Fruit fly (Drosophila melanogaster) Kc167 (cell line): ENCODE measurements around the gene CG1647.

Experiments used
- Myc ChIP-seq: fragments of >200 bp; optimal IDR thresholded peaks from 2 replicates; lab custom pipeline; 2017; ENCODE audit warnings: missing external identifiers
- Sin3A ChIP-seq: fragments of >200 bp; optimal IDR thresholded peaks from 2 replicates; lab custom pipeline; 2018; ENCODE audit warnings: missing external identifiers
- h ChIP-seq: fragments of >200 bp; optimal IDR thresholded peaks from 3 replicates; lab custom pipeline; 2018; ENCODE audit warnings: missing external identifiers
- insv ChIP-seq: fragments of >200 bp; optimal IDR thresholded peaks from 3 replicates; lab custom pipeline; 2018; ENCODE audit warnings: missing external identifiers
- psq ChIP-seq: fragments of >200 bp; optimal IDR thresholded peaks from 2 replicates; lab custom pipeline; 2017; ENCODE audit warnings: missing external identifiers
- ttk ChIP-seq: sonication (Bioruptor generic); optimal IDR thresholded peaks from 2 replicates; lab custom pipeline; 2017; ENCODE audit warnings: missing external identifiers

Gene CG1647

dm6 chr3R:28819555-28820305, at the start of gene CG1647, which contains the start of gene CG1523:
TSS of gene CG1647 (plus strand) at chr3R:28820221.
TSS of gene CG1523 (minus strand) at chr3R:28819668.
- no peak for TF ChIP-seq h (lab: Kevin White, UChicago)

- TF ChIP-seq psq (lab: Kevin White, UChicago): no peak
- no peak for TF ChIP-seq insv (lab: Kevin White, UChicago)
- no peak for TF ChIP-seq Sin3A (lab: Kevin White, UChicago)
- TF ChIP-seq Myc (lab: Kevin White, UChicago): no peak
- TF ChIP-seq h (lab: Kevin White, UChicago): no peak
- no peak for TF ChIP-seq ttk (lab: Kevin White, UChicago)
Measured at dm6 chr3R:28775703-28776102, 44.3 kb upstream of the CG1647 start.

- TF ChIP-seq ttk (lab: Kevin White, UChicago) (no peak), Sin3A (lab: Kevin White, UChicago) (no peak), Myc (lab: Kevin White, UChicago) (no peak), h (lab: Kevin White, UChicago) (no peak), psq (lab: Kevin White, UChicago) (no peak), insv (lab: Kevin White, UChicago) (no peak)
Measured at dm6 chr3R:28789317-28789716, 30.7 kb upstream of the CG1647 start, which contains the start of gene CG34295. TSS of gene CG34295 (plus strand) at chr3R:28789617.

- TF ChIP-seq Myc (lab: Kevin White, UChicago) (no peak), ttk (lab: Kevin White, UChicago) (no peak), Sin3A (lab: Kevin White, UChicago) (no peak), psq (lab: Kevin White, UChicago) (no peak), insv (lab: Kevin White, UChicago) (no peak)
Measured at dm6 chr3R:28790222-28790621, 29.8 kb upstream of the CG1647 start, which contains the start of gene intr. TSS of gene intr (plus strand) at chr3R:28790522.

dm6 chr3R:28805164-28805563, 14.9 kb upstream of the CG1647 start:
- TF ChIP-seq Myc (lab: Kevin White, UChicago) (no peak), insv (lab: Kevin White, UChicago) (no peak), psq (lab: Kevin White, UChicago) (no peak), ttk (lab: Kevin White, UChicago) (no peak), h (lab: Kevin White, UChicago) (no peak), Sin3A (lab: Kevin White, UChicago) (no peak)

dm6 chr3R:28806402-28806801, 13.6 kb upstream of the CG1647 start, which contains the start of gene CheB98a:
TSS of gene CheB98a (plus strand) at chr3R:28806702.
- TF ChIP-seq insv (lab: Kevin White, UChicago) (no peak), h (lab: Kevin White, UChicago) (no peak), Sin3A (lab: Kevin White, UChicago) (no peak), Myc (lab: Kevin White, UChicago) (no peak), ttk (lab: Kevin White, UChicago) (no peak), psq (lab: Kevin White, UChicago) (no peak)

dm6 chr3R:28810942-28811676, 8.9 kb upstream of the CG1647 start, which contains the start of gene wdn:
TSS of gene wdn (minus strand) at chr3R:28811337.
- no peak for TF ChIP-seq psq (lab: Kevin White, UChicago)
- TF ChIP-seq ttk (lab: Kevin White, UChicago): no peak
- TF ChIP-seq Myc (lab: Kevin White, UChicago): no peak
- no peak for TF ChIP-seq Sin3A (lab: Kevin White, UChicago)
- no peak for TF ChIP-seq insv (lab: Kevin White, UChicago)
- no peak for TF ChIP-seq h (lab: Kevin White, UChicago)

dm6 chr3R:28811677-28812465, 8.2 kb upstream of the CG1647 start, which contains the start of gene Prp39:
TSS of gene Prp39 (plus strand) at chr3R:28812102.
- TF ChIP-seq insv (lab: Kevin White, UChicago): no peak
- no peak for TF ChIP-seq Myc (lab: Kevin White, UChicago)
- TF ChIP-seq ttk (lab: Kevin White, UChicago): no peak
- TF ChIP-seq Sin3A (lab: Kevin White, UChicago): no peak
- TF ChIP-seq psq (lab: Kevin White, UChicago): no peak
- TF ChIP-seq h (lab: Kevin White, UChicago): no peak

- no peak for TF ChIP-seq h (lab: Kevin White, UChicago)
Measured at dm6 chr3R:28827222-28827621, 7.2 kb downstream of the CG1647 start.

dm6 chr3R:28829328-28829916, 9.4 kb downstream of the CG1647 start:
- TF ChIP-seq Myc (lab: Kevin White, UChicago) (no peak), insv (lab: Kevin White, UChicago) (no peak), Sin3A (lab: Kevin White, UChicago) (no peak), ttk (lab: Kevin White, UChicago) (no peak), h (lab: Kevin White, UChicago) (no peak), psq (lab: Kevin White, UChicago) (no peak)
